Worm (Caenorhabditis elegans): Measurements from ENCODE around the gene vps-53.

Gene vps-53

DNA sequence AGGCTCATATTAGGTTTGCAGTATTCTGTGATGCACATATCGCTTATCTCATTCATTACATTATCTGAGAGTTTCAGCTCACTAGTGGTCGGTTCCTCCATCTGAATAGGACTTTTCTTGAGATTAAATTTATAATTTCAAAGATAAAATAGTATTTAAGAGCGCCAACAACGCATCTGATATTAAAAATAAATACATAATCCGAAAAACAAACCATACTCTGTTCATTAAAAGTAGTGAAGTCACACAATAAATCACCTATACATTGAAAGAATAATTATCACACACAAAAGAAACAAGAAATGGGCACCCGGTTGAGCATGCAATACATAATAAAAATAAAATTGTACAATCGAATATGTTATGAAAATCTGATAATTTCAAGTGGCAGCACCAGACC is at the start of gene vps-53:
vps-53 (minus strand) TSS at position 101 of the 400 bp plus-strand sequence.
- TF ChIP-seq unc-62 (GFP tag; optimal IDR thresholded peaks at IDR 0.05) = no peak

ce11 chrIII:9804997-9805610 is 47.8 kb upstream of the vps-53 start, which contains the start of gene riok-3:
Gene riok-3 (minus strand): TSS chrIII:9805011.
- no peak for TF ChIP-seq unc-62 (GFP tag; optimal IDR thresholded peaks at IDR 0.05)

ce11 chrIII:9802045-9802444 is 44.7 kb upstream of the vps-53 start:
- TF ChIP-seq unc-62 (GFP tag; optimal IDR thresholded peaks at IDR 0.05) = no peak

DNA sequence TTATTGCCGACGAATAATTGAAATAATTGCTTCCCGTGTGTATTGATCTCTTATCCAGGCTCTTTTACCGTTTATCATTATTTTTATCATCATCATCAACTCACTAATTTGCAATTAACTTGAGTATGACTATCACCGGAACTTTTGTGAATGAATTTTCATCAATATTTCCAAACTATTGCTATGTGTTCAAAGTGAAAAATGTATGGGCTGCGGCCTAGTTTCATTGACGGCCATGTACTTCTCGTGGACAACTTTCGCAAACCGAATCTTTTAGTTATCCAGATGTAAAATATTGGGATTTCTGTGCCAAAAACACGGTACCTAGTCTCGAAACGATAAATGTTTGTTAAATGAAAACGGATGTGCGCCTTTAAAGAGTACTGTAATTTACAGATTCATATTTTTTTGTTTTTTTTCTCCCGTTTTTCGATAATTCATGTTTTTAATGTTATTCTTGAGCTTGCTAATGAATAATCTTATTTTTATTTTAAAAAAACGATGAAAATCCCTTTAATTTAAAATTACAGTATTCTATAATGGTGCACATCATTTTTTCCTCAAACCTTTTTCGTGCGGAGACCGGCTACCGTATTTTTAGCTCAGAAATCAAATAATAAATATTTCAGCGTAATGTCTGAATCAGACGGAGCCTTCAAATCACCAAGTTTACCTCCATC is 41.3 kb upstream of the vps-53 start, which contains the start of gene ZK632.2:
ZK632.2 (plus strand) TSS at position 630 of the 680 bp plus-strand sequence.
- TF ChIP-seq unc-62 (GFP tag; optimal IDR thresholded peaks at IDR 0.05) = no peak

DNA sequence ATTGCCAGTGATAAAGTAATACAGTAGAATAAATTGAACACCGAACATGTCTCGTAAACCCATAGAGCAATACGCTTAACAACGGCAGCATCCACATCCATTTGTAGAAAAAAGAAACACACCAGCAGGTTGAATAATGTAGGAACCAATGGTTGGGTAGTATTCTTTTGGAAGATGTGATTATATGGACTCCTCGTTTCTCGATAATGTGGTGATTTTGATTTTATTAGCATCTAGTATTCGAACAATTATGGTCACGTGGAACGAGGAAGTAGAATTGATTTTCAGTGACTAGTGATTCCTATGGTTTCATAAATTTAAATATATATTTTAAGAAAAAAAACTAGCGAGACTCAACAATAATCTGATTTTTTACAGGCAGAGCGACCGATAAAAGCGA is 39.1 kb upstream of the vps-53 start, which contains the start of gene srxa-10:
srxa-10 (minus strand) TSS at position 101 of the 400 bp plus-strand sequence.
- TF ChIP-seq unc-62 (GFP tag; optimal IDR thresholded peaks at IDR 0.05) = no peak

- no peak for TF ChIP-seq unc-62 (GFP tag; optimal IDR thresholded peaks at IDR 0.05)
Observed at ce11 chrIII:9793592-9794417, 36.5 kb upstream of the vps-53 start, which contains the start of the genes R10E11.9 and mcm-6. Gene R10E11.9 (minus strand): TSS chrIII:9793642. Gene mcm-6 (plus strand): TSS chrIII:9794367.

DNA sequence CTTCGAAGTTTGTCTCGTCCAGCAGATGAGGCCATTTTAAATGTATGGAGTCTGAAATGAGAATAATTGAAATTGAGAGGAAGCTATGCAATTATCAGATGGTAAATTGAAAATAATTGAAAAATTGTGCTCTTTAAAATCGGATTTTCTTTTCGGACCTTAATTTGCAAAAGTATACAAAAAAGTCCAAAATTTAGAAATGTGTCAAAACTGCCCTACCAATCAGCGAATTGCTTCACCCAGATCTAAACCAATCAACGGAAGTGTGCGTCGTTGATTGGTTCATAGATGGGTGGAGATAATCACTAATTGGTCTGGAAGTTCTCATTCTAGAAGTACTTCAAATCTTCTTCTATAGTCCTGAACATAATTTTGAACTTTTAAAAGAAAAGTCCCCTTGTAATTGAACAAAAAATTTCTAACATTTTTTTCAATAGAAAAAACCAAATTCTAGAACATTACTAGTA is 32.3 kb upstream of the vps-53 start, which contains the start of gene R10E11.5:
R10E11.5 (minus strand) TSS at position 51 of the 467 bp plus-strand sequence.
- no peak for TF ChIP-seq unc-62 (GFP tag; optimal IDR thresholded peaks at IDR 0.05)

DNA sequence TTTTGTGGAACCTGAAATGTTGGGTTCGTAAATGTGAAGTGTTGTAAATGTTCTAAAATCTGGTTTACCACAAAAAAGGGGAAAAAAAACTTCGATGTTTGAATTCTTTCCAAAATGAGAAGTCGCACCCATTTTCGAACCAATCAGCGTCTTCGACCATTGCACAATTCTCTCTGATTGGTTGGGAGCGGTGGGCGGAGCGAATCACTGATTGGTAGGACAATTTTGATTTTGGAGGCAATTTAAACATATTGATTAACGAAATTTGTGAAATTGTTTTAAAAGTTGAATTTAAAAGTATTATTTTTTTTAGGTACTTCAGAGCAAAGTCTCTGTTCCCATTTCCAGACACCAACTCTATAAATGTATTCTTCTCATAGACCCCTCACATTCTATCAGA is 31.8 kb upstream of the vps-53 start:
- no peak for TF ChIP-seq unc-62 (GFP tag; optimal IDR thresholded peaks at IDR 0.05)

- no peak for TF ChIP-seq unc-62 (GFP tag; optimal IDR thresholded peaks at IDR 0.05)
Observed at ce11 chrIII:9786776-9787175, 29.5 kb upstream of the vps-53 start.

DNA sequence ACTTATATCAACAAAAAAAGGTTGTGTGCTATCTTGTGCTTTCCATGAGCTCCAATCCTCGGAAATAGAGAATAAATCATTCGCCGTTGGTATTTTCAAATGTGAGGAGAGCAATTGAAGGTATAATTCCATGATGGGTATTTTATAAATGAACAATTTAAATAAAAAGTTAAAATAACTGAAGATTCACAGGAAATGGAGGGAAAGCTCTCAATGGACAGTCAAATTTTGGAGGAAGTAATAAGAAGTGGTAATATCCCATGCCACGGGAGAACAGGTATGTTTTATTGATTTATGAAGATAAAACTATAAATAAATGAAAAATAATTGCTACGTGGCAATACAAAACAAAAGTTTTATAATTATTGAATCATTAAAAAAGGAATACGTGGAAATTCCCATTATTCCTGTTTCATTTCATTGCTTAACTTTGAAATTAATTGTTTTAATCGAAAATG is 25.8 kb upstream of the vps-53 start:
- no peak for TF ChIP-seq unc-62 (GFP tag; optimal IDR thresholded peaks at IDR 0.05)

DNA sequence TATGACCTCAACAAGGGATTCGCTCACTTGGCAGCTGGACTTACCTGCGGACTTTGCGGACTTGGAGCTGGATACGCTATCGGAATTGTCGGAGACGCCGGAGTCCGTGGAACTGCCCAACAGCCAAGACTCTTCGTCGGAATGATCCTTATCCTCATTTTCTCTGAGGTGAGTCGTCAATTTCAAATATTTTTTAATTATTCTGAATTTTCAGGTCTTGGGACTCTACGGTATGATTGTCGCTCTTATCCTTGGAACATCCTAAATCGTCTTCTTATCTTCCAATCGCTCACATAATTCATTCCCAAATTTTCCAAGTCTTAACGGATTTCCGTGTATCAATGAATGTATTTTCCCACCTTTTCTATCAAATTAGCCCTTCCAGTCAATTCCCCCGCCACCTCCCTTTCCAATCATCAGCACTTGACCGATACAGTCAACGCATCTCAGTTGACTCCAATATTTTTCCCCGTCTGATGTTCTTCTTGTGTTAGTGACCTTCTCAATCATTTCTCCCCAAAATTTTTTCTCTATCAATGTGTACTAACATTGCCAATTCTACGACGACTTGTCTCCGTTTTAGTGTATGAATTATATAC is 25.3 kb upstream of the vps-53 start, which contains the start of gene R10E11.6:
R10E11.6 (plus strand) TSS at position 524 of the 599 bp plus-strand sequence.
- no peak for TF ChIP-seq unc-62 (GFP tag; optimal IDR thresholded peaks at IDR 0.05)

- no peak for TF ChIP-seq unc-62 (GFP tag; optimal IDR thresholded peaks at IDR 0.05)
Observed at ce11 chrIII:9782011-9782436, 24.7 kb upstream of the vps-53 start, which contains the start of gene vha-2. Gene vha-2 (plus strand): TSS chrIII:9782164.

- TF ChIP-seq unc-62 (GFP tag; optimal IDR thresholded peaks at IDR 0.05) = no peak
Observed at ce11 chrIII:9780665-9781304, 23.5 kb upstream of the vps-53 start, which contains the start of gene vha-1. Gene vha-1 (plus strand): TSS chrIII:9781254.

DNA sequence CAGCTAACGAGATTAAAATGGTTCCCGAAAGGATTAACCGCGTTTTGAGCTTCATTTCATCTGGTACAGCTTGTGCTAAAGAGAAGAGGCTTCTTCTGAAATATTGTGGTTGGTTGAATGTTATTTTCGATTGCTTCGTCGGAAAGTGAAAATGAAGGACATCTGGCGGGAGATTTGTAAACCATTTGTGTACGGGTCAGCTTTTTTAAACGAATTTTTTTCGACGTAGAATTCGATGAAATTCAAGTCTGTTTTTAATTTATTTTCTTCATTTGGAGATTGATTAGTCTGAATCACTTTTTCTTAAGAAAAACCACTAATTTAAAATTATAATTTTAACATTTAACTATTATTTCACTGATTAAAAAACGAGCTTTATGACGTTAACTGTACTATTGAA is 22.9 kb upstream of the vps-53 start, which contains the start of gene sqv-3:
sqv-3 (minus strand) TSS at position 101 of the 400 bp plus-strand sequence.
- no peak for TF ChIP-seq unc-62 (GFP tag; optimal IDR thresholded peaks at IDR 0.05)

Measured in whole organism, dauer.